Fruit fly (Drosophila melanogaster): ENCODE results near the gene CG10431.

DNA sequence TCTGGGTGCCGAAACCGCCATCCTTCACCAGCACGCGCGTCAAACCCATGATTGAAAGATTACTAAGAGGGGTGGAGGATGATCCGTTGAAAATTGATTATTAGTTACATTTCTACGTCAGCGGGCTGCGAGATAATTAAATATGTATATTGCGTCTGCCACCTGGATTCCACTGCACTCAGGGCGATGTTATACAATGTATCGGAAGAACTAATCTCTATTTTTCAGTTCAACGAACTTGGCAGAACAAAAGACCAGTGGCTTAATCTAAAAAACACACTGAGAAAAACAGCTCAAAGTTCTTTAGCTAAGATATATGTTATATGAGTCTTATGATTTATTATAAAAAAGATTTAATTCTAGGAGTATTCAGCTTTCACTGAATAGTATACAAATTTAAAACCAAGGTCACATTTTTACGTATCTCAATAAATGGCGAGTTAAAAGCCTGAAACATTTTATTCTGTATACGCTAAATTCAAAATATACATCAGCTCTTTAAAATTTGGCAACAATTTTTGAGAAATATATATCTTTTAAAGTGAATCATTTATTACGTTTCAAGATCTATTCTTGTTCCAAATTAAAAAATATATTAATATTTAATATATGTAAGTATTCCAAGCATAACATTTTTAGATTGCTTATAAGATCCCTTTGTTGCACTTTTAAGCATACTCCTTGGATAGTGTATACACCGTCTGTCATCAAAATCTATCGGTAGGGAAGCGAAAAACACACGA is 20.8 kb upstream of the CG10431 start:
- TF ChIP-seq gl (tag; optimal IDR thresholded peaks at IDR 0.05) (no peak), CG14655 (GFP tag; optimal IDR thresholded peaks at IDR 0.05) (peak; percentile 2), CG8301 (tag; optimal IDR thresholded peaks at IDR 0.05) (no peak)
